Worm (Caenorhabditis elegans) whole organism, L2 larva: ENCODE measurements around the gene H03G16.7.

Experiments used
- sma-9 ChIP-seq, 2 experiments: fragments of 150-350 bp in 1 of 2; sonication (generic microtip) in 1 of 2; optimal IDR thresholded peaks; 2 replicates each; lab custom pipeline; 2014 to 2016; ENCODE audit warnings: missing genetic modification characterization in 2 of 2, mild to moderate bottlenecking in 1 of 2, missing biosample characterization in 1 of 2, missing compliant biosample characterization in 1 of 2, missing genetic modification reagents in 1 of 2, moderate library complexity in 1 of 2

H03G16.7 gene

DNA sequence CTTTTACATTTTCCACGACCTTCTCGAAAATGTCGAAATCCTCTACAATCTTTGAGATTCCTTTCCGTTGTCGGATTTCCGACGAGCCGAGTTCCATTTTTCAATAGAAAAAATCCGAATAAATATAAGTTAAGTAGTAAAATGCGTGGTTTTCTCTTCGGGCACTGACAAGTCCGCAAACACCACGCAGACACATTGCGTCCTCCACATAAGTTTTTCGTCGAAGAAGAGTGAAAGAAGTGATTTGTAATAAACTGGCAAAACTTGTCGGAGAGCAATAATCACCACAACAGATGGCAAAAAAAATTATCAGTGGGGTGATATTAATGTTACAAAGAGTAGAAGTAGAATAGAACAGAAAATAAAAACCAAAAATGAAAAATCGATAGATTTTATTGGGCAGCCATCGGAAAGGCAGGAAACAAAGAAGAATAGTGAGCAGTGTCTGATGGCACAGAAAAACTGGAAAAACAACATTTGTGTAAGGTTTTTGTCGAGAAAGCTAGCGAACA is 48.9 kb downstream of the H03G16.7 start, which contains the start of gene ergi-2 (continued):
- TF ChIP-seq sma-9 (GFP tag; optimal IDR thresholded peaks at IDR 0.05; lab: Kevin White, UChicago) = no peak
- no peak for TF ChIP-seq sma-9 (tag; optimal IDR thresholded peaks at IDR 0.05; lab: Kevin White, UChicago)
- TF ChIP-seq, all 48 proteins: peak for 5
